Worm (Caenorhabditis elegans): ENCODE data around the gene frpr-17.

- no peak for TF ChIP-seq ceh-83 (GFP tag; optimal IDR thresholded peaks at IDR 0.05)
- TF ChIP-seq nhr-12 (tag; optimal IDR thresholded peaks at IDR 0.05): no peak
- no peak for TF ChIP-seq unc-39 (tag; optimal IDR thresholded peaks at IDR 0.05)
- TF ChIP-seq lin-13 (tag; optimal IDR thresholded peaks at IDR 0.05): no peak
- TF ChIP-seq hlh-1 (tag; optimal IDR thresholded peaks at IDR 0.05): no peak
- no peak for TF ChIP-seq nhr-237 (tag; optimal IDR thresholded peaks at IDR 0.05)
- no peak for TF ChIP-seq flh-1 (GFP tag; optimal IDR thresholded peaks at IDR 0.05)
- TF ChIP-seq elt-1 (tag; optimal IDR thresholded peaks at IDR 0.05; ENCODE audit: borderline replicate concordance, insufficient read depth): no peak
- TF ChIP-seq elt-3 (tag; optimal IDR thresholded peaks at IDR 0.05): no peak
- no peak for TF ChIP-seq unc-62 (GFP tag; optimal IDR thresholded peaks at IDR 0.05)
- no peak for TF ChIP-seq nhr-28 (tag; optimal IDR thresholded peaks at IDR 0.05)
- TF ChIP-seq mep-1 (tag; optimal IDR thresholded peaks at IDR 0.05): no peak
- no peak for TF ChIP-seq snpc-4 (tag; optimal IDR thresholded peaks at IDR 0.05)
Observed at ce11 chrX:14377169-14377568, 28.7 kb upstream of the frpr-17 start, which contains the start of gene Y60A9A.1.
